Worm (Caenorhabditis elegans): ENCODE data around the gene ugt-43.

The ugt-43 gene

DNA sequence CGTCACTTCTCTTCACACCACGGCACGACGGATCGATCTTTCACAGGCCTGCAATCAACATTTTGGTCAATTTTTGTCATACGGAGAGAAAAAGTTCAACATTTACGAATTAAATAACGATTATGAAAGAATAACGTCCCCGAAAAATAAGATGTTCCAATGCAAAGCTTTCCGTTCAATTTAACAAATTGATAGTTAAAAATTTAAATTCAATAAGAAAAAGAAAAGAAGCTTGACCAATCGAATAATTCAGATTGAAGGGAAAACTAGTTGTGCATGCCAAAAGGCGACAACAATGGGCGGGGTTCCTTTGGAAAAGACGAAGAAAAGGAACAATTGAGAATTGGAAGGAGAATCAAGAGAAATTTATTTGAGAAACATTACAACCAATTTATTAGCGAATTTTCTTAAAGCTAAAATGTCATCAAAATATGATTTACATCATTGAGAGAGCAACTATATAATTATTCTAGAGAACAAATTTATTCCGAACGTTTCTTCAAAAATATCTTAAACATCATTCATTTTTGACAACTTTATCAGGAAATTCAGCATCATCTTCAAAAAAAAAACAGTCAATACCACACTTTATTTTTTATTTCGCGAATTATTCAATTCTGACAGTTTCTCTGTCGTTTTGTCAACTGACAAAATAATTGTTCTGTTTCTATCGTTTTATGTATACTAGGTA lies 37.3 kb downstream of the ugt-43 start, which contains the start of gene tax-6:
Gene tax-6 (minus strand): TSS at position 51 of the 691 bp plus-strand sequence.
- no peak for TF ChIP-seq unc-62 (GFP tag; optimal IDR thresholded peaks at IDR 0.05)

ce11 chrIV:10502345-10502744 lies 38.0 kb downstream of the ugt-43 start:
- TF ChIP-seq unc-62 (GFP tag; optimal IDR thresholded peaks at IDR 0.05), result no peak

ce11 chrIV:10503750-10504232 lies 39.4 kb downstream of the ugt-43 start:
- TF ChIP-seq unc-62 (GFP tag; optimal IDR thresholded peaks at IDR 0.05), result no peak

- TF ChIP-seq unc-62 (GFP tag; optimal IDR thresholded peaks at IDR 0.05), result no peak
Measured at ce11 chrIV:10505016-10505415, 40.6 kb downstream of the ugt-43 start.

- no peak for TF ChIP-seq unc-62 (GFP tag; optimal IDR thresholded peaks at IDR 0.05)
Measured at ce11 chrIV:10506016-10506415, 41.6 kb downstream of the ugt-43 start.

ce11 chrIV:10507586-10507985 lies 43.2 kb downstream of the ugt-43 start:
- TF ChIP-seq unc-62 (GFP tag; optimal IDR thresholded peaks at IDR 0.05), result no peak

ce11 chrIV:10511432-10511831 lies 47.0 kb downstream of the ugt-43 start:
- TF ChIP-seq unc-62 (GFP tag; optimal IDR thresholded peaks at IDR 0.05), result no peak

ce11 chrIV:10512752-10513151 lies 48.4 kb downstream of the ugt-43 start:
- no peak for TF ChIP-seq unc-62 (GFP tag; optimal IDR thresholded peaks at IDR 0.05)

ce11 chrIV:10513266-10513665 lies 48.9 kb downstream of the ugt-43 start:
- TF ChIP-seq unc-62 (GFP tag; optimal IDR thresholded peaks at IDR 0.05), result no peak

- TF ChIP-seq unc-62 (GFP tag; optimal IDR thresholded peaks at IDR 0.05), result no peak
Measured at ce11 chrIV:10515128-10515527, 50.7 kb downstream of the ugt-43 start, which contains the start of gene C02F4.4. C02F4.4 (minus strand) TSS chrIV:10515228.

All from whole organism, dauer.